Worm (Caenorhabditis elegans) whole organism, L1 larva: Measurements from ENCODE around the gene C01G10.17.

Source experiments
- aha-1 ChIP-seq: fragments of 150-350 bp; optimal IDR thresholded peaks from 2 replicates; lab custom pipeline; 2014; ENCODE audit warnings: missing biosample characterization, missing genetic modification characterization
- ama-1 ChIP-seq: fragments of 150-350 bp; optimal IDR thresholded peaks from 2 replicates; lab custom pipeline; 2014
- ceh-82 ChIP-seq, 3 experiments: fragments of 150-350 bp in 1 of 3; sonication (generic microtip) in 2 of 3; optimal IDR thresholded peaks; 2 replicates each; lab custom pipeline; 2014 to 2017; ENCODE audit warnings: missing biosample characterization in 3 of 3, missing genetic modification characterization in 3 of 3
- ceh-88 ChIP-seq: fragments of 200-800 bp; sonication (Bioruptor generic); IDR thresholded peaks from 2 replicates; pipeline ENCODE4 v1.3.6; 2022; ENCODE audit warnings: missing genetic modification characterization, missing compliant biosample characterization
- egl-27 ChIP-seq, 2 experiments: fragments of 150-350 bp in 1 of 2; sonication (generic microtip); optimal IDR thresholded peaks; 3 replicates each; lab custom pipeline; 2017 to 2018; ENCODE audit warnings: missing biosample characterization in 2 of 2, missing genetic modification characterization in 2 of 2, missing genetic modification reagents in 2 of 2
- ets-5 ChIP-seq: fragments of 200-800 bp; sonication (Bioruptor generic); IDR thresholded peaks from 2 replicates; pipeline ENCODE4 v1.3.6; 2022; ENCODE audit warnings: missing genetic modification characterization, missing compliant biosample characterization
- fkh-10 ChIP-seq: sonication (generic microtip); optimal IDR thresholded peaks from 2 replicates; lab custom pipeline; 2017; ENCODE audit warnings: missing biosample characterization, missing genetic modification reagents, missing genetic modification characterization
- lin-13 ChIP-seq: fragments of 150-350 bp; optimal IDR thresholded peaks from 2 replicates; lab custom pipeline; 2014; ENCODE audit warnings: missing biosample characterization, missing genetic modification reagents, missing genetic modification characterization
- lin-39 ChIP-seq: fragments of 150-350 bp; optimal IDR thresholded peaks from 2 replicates; lab custom pipeline; 2014; ENCODE audit warnings: missing biosample characterization, missing genetic modification reagents, missing genetic modification characterization
- nhr-12 ChIP-seq: sonication (generic microtip); optimal IDR thresholded peaks from 2 replicates; lab custom pipeline; 2017; ENCODE audit warnings: missing biosample characterization, missing genetic modification characterization
- rnt-1 ChIP-seq: sonication (generic microtip); optimal IDR thresholded peaks from 2 replicates; lab custom pipeline; 2016; ENCODE audit warnings: mild to moderate bottlenecking, missing genetic modification characterization, moderate library complexity, missing compliant biosample characterization
- snu-23 ChIP-seq: sonication (generic microtip); optimal IDR thresholded peaks from 2 replicates; lab custom pipeline; 2016; ENCODE audit warnings: missing genetic modification characterization, missing compliant biosample characterization
- unc-62 ChIP-seq: fragments of 150-350 bp; optimal IDR thresholded peaks from 2 replicates; lab custom pipeline; 2014; ENCODE audit warnings: missing biosample characterization, missing genetic modification reagents, missing genetic modification characterization
- zag-1 ChIP-seq: fragments of 150-350 bp; optimal IDR thresholded peaks from 2 replicates; lab custom pipeline; 2014; ENCODE audit warnings: missing biosample characterization, missing genetic modification characterization

ce11 chrV:15113992-15114391, 23.4 kb downstream of the C01G10.17 start, which contains the start of gene T01G5.6:
- TF ChIP-seq egl-27 (tag; optimal IDR thresholded peaks at IDR 0.05; lab: Kevin White, UChicago) (no peak), ama-1 (lab: Kevin White, UChicago) (no peak), unc-62 (GFP tag; lab: Kevin White, UChicago) (no peak), fkh-10 (no peak), zag-1 (tag; lab: Kevin White, UChicago) (no peak), ceh-82 (tag; optimal IDR thresholded peaks at IDR 0.05; lab: Kevin White, UChicago) (no peak), rnt-1 (no peak), ets-5 (GFP tag; lab: Robert Waterston, UW) (no peak), lin-39 (tag; lab: Kevin White, UChicago) (no peak), snu-23 (no peak), aha-1 (tag; lab: Kevin White, UChicago) (no peak), ceh-88 (GFP tag; lab: Robert Waterston, UW) (no peak), lin-13 (GFP tag; lab: Kevin White, UChicago) (no peak), nhr-12 (no peak)
